Worm (Caenorhabditis elegans): ENCODE measurements around the gene best-9.

best-9 gene

ce11 chrIV:6541435-6541834 is 19.1 kb upstream of the best-9 start, which contains the start of gene C01G5.25:
TSS of gene C01G5.25 (plus strand) at chrIV:6541684.
- TF ChIP-seq lin-13 (GFP tag; optimal IDR thresholded peaks at IDR 0.05): no peak
- peak; percentile 38 for TF ChIP-seq fkh-10 (GFP tag; optimal IDR thresholded peaks at IDR 0.05)

ce11 chrIV:6542962-6543361 is 17.6 kb upstream of the best-9 start:
- no peak for TF ChIP-seq hmg-1.1 (GFP tag; IDR thresholded peaks at IDR 0.05)
- no peak for TF ChIP-seq F10B5.3 (tag; optimal IDR thresholded peaks at IDR 0.05)
- TF ChIP-seq zag-1 (tag; optimal IDR thresholded peaks at IDR 0.05): no peak
- no peak for TF ChIP-seq pha-4 (GFP tag; IDR thresholded peaks at IDR 0.05)
- TF ChIP-seq pha-4 (tag; optimal IDR thresholded peaks at IDR 0.05): no peak
- TF ChIP-seq lsy-2 (tag; optimal IDR thresholded peaks at IDR 0.05): peak in 1 of 2 experiments; percentile 23
- TF ChIP-seq ceh-44 (GFP tag; IDR thresholded peaks at IDR 0.05): no peak
- no peak for TF ChIP-seq mep-1 (tag; optimal IDR thresholded peaks at IDR 0.05)
- TF ChIP-seq ama-1 (optimal IDR thresholded peaks at IDR 0.05): no peak

- peak; percentile 25 for TF ChIP-seq fkh-10 (GFP tag; optimal IDR thresholded peaks at IDR 0.05)
- TF ChIP-seq R02D3.7 (tag; optimal IDR thresholded peaks at IDR 0.05): no peak
- no peak for TF ChIP-seq daf-19 (GFP tag; conservative IDR thresholded peaks at IDR 0.05)
- no peak for TF ChIP-seq T26A8.4 (GFP tag; IDR thresholded peaks at IDR 0.05)
Observed at ce11 chrIV:6547397-6547796, 13.1 kb upstream of the best-9 start.

ce11 chrIV:6548609-6549008 is 11.9 kb upstream of the best-9 start, which contains the start of gene fan-1:
TSS of gene fan-1 (plus strand) at chrIV:6548686.
- TF ChIP-seq dve-1 (tag; optimal IDR thresholded peaks at IDR 0.05; ENCODE audit: insufficient read depth): peak; percentile 60
- peak; percentile 2 for TF ChIP-seq F37D6.2 (tag; optimal IDR thresholded peaks at IDR 0.05)
- TF ChIP-seq hmg-1.1 (GFP tag; IDR thresholded peaks at IDR 0.05): peak; percentile 51
- no peak for TF ChIP-seq ceh-28 (tag; optimal IDR thresholded peaks at IDR 0.05)
- TF ChIP-seq ceh-82 (tag; optimal IDR thresholded peaks at IDR 0.05): no peak
- TF ChIP-seq nhr-102 (tag; optimal IDR thresholded peaks at IDR 0.05): no peak
- TF ChIP-seq nhr-6 (tag; optimal IDR thresholded peaks at IDR 0.05): peak; percentile 53
- TF ChIP-seq snpc-1.2 (GFP tag; IDR thresholded peaks at IDR 0.05): peak; percentile 57; the same call in 1 of the 2 replicates
- no peak for TF ChIP-seq tag-97 (GFP tag; IDR thresholded peaks at IDR 0.05)
- no peak for TF ChIP-seq nhr-77 (tag; optimal IDR thresholded peaks at IDR 0.05)
- peak; percentile 28 for TF ChIP-seq mep-1 (tag; optimal IDR thresholded peaks at IDR 0.05)
- TF ChIP-seq T20F7.1 (GFP tag; optimal IDR thresholded peaks at IDR 0.05): no peak
- peak in 1 of 2 experiments; percentile 70 for TF ChIP-seq lsy-2 (tag; optimal IDR thresholded peaks at IDR 0.05)
- peak in 1 of 2 experiments; percentile 79 for TF ChIP-seq unc-62 (GFP tag; optimal IDR thresholded peaks at IDR 0.05 in 1 of 2)
- TF ChIP-seq unc-62 (tag; optimal IDR thresholded peaks at IDR 0.05): no peak
- TF ChIP-seq dpl-1 (GFP tag; optimal IDR thresholded peaks at IDR 0.05): peak; percentile 94
- 0 out of 2 replicates have a peak, but pooled peaks have one; percentile 30 for TF ChIP-seq nhr-42 (GFP tag; IDR thresholded peaks at IDR 0.05)
- peak; percentile 91 for TF ChIP-seq lin-38 (GFP tag; IDR thresholded peaks at IDR 0.05)
- TF ChIP-seq hlh-30 (tag; optimal IDR thresholded peaks at IDR 0.05; ENCODE audit: insufficient read depth): peak; percentile 19

- TF ChIP-seq snpc-1.2 (GFP tag; IDR thresholded peaks at IDR 0.05): peak; percentile 59; the same call in 1 of the 2 replicates
- peak; percentile 11; the same call in 1 of the 2 replicates for TF ChIP-seq set-16 (GFP tag; IDR thresholded peaks at IDR 0.05)
Observed at ce11 chrIV:6551359-6552031, 9.0 kb upstream of the best-9 start.

- TF ChIP-seq hlh-11 (tag; optimal IDR thresholded peaks at IDR 0.05) (peak; percentile 11), mdt-29 (GFP tag; IDR thresholded peaks at IDR 0.05) (0 out of 2 replicates have a peak, but pooled peaks have one; percentile 18), daf-16 (GFP tag; optimal IDR thresholded peaks at IDR 0.05) (no peak), daf-16 (tag; optimal IDR thresholded peaks at IDR 0.05) (peak; percentile 79), nhr-42 (GFP tag; IDR thresholded peaks at IDR 0.05) (0 out of 2 replicates have a peak, but pooled peaks have one; percentile 15), dve-1 (tag; optimal IDR thresholded peaks at IDR 0.05; ENCODE audit: insufficient read depth) (peak; percentile 1), ceh-28 (tag; optimal IDR thresholded peaks at IDR 0.05) (no peak), zip-11 (GFP tag; IDR thresholded peaks at IDR 0.05) (no peak), ctbp-1 (GFP tag; IDR thresholded peaks at IDR 0.05) (no peak)
Observed at ce11 chrIV:6552036-6552435, 8.5 kb upstream of the best-9 start.
